Fruit fly (Drosophila melanogaster) whole organism, prepupa: ENCODE measurements around the gene CG31637.
A peak's percentile ranks its signal among the peaks of the same experiment; 100 is the strongest.

Source experiments
- CG10631 ChIP-seq: fragments of 200-800 bp; sonication (Bioruptor generic); optimal IDR thresholded peaks from 2 replicates; lab custom pipeline; 2016; ENCODE audit warnings: missing biosample characterization, missing genetic modification characterization
- CG10669 ChIP-seq: fragments of 200-800 bp; sonication (Bioruptor generic); optimal IDR thresholded peaks from 3 replicates; lab custom pipeline; 2018; ENCODE audit warnings: missing biosample characterization, mild to moderate bottlenecking, missing genetic modification characterization, moderate library complexity
- CG11294 ChIP-seq: fragments of 200-800 bp; sonication (Bioruptor generic); IDR thresholded peaks from 2 replicates; pipeline ENCODE4 v1.3.6; 2022; ENCODE audit warnings: missing biosample characterization, missing genetic modification characterization
- CG11762 ChIP-seq: fragments of 200-800 bp; sonication (Bioruptor generic); optimal IDR thresholded peaks from 3 replicates; lab custom pipeline; 2016; ENCODE audit warnings: missing biosample characterization, missing genetic modification characterization; ENCODE audit not compliant: insufficient read depth
- CG11902 ChIP-seq: fragments of 200-800 bp; sonication (Bioruptor generic); optimal IDR thresholded peaks from 3 replicates; lab custom pipeline; 2016; ENCODE audit warnings: missing biosample characterization, missing genetic modification characterization
- CG15336 ChIP-seq: fragments of 200-800 bp; sonication (Bioruptor generic); IDR thresholded peaks from 2 replicates; pipeline ENCODE4 v1.3.6; 2022; ENCODE audit warnings: missing biosample characterization, missing genetic modification characterization
- CG1621 ChIP-seq: fragments of 200-800 bp; sonication (Bioruptor generic); optimal IDR thresholded peaks from 3 replicates; lab custom pipeline; 2018; ENCODE audit warnings: missing biosample characterization, mild to moderate bottlenecking, missing genetic modification characterization
- CG31627 ChIP-seq: fragments of 200-800 bp; sonication (Bioruptor generic); optimal IDR thresholded peaks from 3 replicates; lab custom pipeline; 2016; ENCODE audit warnings: missing biosample characterization, missing genetic modification characterization
- CG32006 ChIP-seq: fragments of 200-800 bp; sonication (Bioruptor generic); optimal IDR thresholded peaks from 3 replicates; lab custom pipeline; 2017; ENCODE audit warnings: missing biosample characterization, mild to moderate bottlenecking, missing genetic modification characterization
- CG34406 ChIP-seq: fragments of 200-800 bp; sonication (Bioruptor generic); optimal IDR thresholded peaks from 3 replicates; lab custom pipeline; 2016; ENCODE audit warnings: missing biosample characterization, missing genetic modification characterization
- CG3919 ChIP-seq: fragments of 200-800 bp; sonication (Bioruptor generic); optimal IDR thresholded peaks from 3 replicates; lab custom pipeline; 2016; ENCODE audit warnings: missing biosample characterization, missing genetic modification characterization
- CG4318 ChIP-seq: fragments of 200-800 bp; sonication (Bioruptor generic); optimal IDR thresholded peaks from 3 replicates; lab custom pipeline; 2017; ENCODE audit warnings: missing biosample characterization, mild to moderate bottlenecking, missing genetic modification characterization
- CG6163 ChIP-seq: fragments of 200-800 bp; sonication (Bioruptor generic); IDR thresholded peaks from 3 replicates; pipeline ENCODE4 v1.3.6; 2022; ENCODE audit warnings: missing biosample characterization, missing genetic modification characterization
- CG6276 ChIP-seq: fragments of 200-800 bp; sonication (Bioruptor generic); optimal IDR thresholded peaks from 2 replicates; lab custom pipeline; 2017; ENCODE audit warnings: missing biosample characterization, mild to moderate bottlenecking, missing genetic modification characterization
- CG6792 ChIP-seq: fragments of 200-800 bp; sonication (Bioruptor generic); optimal IDR thresholded peaks from 3 replicates; lab custom pipeline; 2016; ENCODE audit warnings: missing biosample characterization, missing genetic modification characterization
- CG6854 ChIP-seq: fragments of 200-800 bp; sonication (Bioruptor generic); optimal IDR thresholded peaks from 2 replicates; lab custom pipeline; 2017; ENCODE audit warnings: missing biosample characterization, mild to moderate bottlenecking, missing genetic modification characterization
- CG7368 ChIP-seq: fragments of 200-800 bp; sonication (Bioruptor generic); optimal IDR thresholded peaks from 3 replicates; lab custom pipeline; 2016; ENCODE audit warnings: missing biosample characterization, missing genetic modification characterization
- CG8119 ChIP-seq: fragments of 200-800 bp; sonication (Bioruptor generic); IDR thresholded peaks from 3 replicates; pipeline ENCODE4 v1.3.6; 2022; ENCODE audit warnings: missing biosample characterization, missing genetic modification characterization
- Eip75B ChIP-seq: fragments of 200-800 bp; sonication (Bioruptor generic); optimal IDR thresholded peaks from 3 replicates; lab custom pipeline; 2016; ENCODE audit warnings: missing biosample characterization, missing genetic modification characterization
- Eip78C ChIP-seq: fragments of 200-800 bp; sonication (Bioruptor generic); peaks from one replicate; lab custom pipeline; 2016; ENCODE audit warnings: missing biosample characterization, missing genetic modification characterization
- Eip93F ChIP-seq: fragments of 200-800 bp; sonication (Bioruptor generic); optimal IDR thresholded peaks from 2 replicates; lab custom pipeline; 2016; ENCODE audit warnings: missing biosample characterization, mild to moderate bottlenecking, missing genetic modification characterization
- Hr4 ChIP-seq: fragments of 200-800 bp; sonication (Bioruptor generic); optimal IDR thresholded peaks from 3 replicates; lab custom pipeline; 2016; ENCODE audit warnings: missing biosample characterization, missing genetic modification characterization
- Met ChIP-seq: fragments of 200-800 bp; sonication (Bioruptor generic); optimal IDR thresholded peaks from 3 replicates; lab custom pipeline; 2016; ENCODE audit warnings: missing biosample characterization, missing genetic modification characterization
- OdsH ChIP-seq: fragments of 200-800 bp; sonication (Bioruptor generic); optimal IDR thresholded peaks from 3 replicates; lab custom pipeline; 2016; ENCODE audit warnings: missing biosample characterization, missing genetic modification characterization
- Sox102F ChIP-seq: fragments of 200-800 bp; sonication (Bioruptor generic); optimal IDR thresholded peaks from 2 replicates; lab custom pipeline; 2016; ENCODE audit warnings: missing biosample characterization, mild to moderate bottlenecking, missing genetic modification characterization
- Sox14 ChIP-seq: fragments of 200-800 bp; sonication (Bioruptor generic); optimal IDR thresholded peaks from 3 replicates; lab custom pipeline; 2016; ENCODE audit warnings: missing biosample characterization, missing genetic modification characterization
- Sox15 ChIP-seq: fragments of 200-800 bp; sonication (Bioruptor generic); optimal IDR thresholded peaks from 3 replicates; lab custom pipeline; 2016; ENCODE audit warnings: missing biosample characterization, missing genetic modification characterization
- acj6 ChIP-seq: fragments of 200-800 bp; sonication (Bioruptor generic); optimal IDR thresholded peaks from 3 replicates; lab custom pipeline; 2016; ENCODE audit warnings: missing biosample characterization, missing genetic modification characterization
- cyc ChIP-seq: fragments of 200-800 bp; sonication (Bioruptor generic); optimal IDR thresholded peaks from 3 replicates; lab custom pipeline; 2016; ENCODE audit warnings: missing biosample characterization, missing genetic modification characterization
- dsx ChIP-seq: fragments of 200-800 bp; optimal IDR thresholded peaks from 3 replicates; lab custom pipeline; 2019; ENCODE audit warnings: missing biosample characterization, mild to moderate bottlenecking, missing genetic modification characterization, moderate library complexity; ENCODE audit not compliant: poor library complexity, severe bottlenecking
- eg ChIP-seq: fragments of 200-800 bp; sonication (Bioruptor generic); IDR thresholded peaks from 3 replicates; pipeline ENCODE4 v1.3.6; 2022; ENCODE audit warnings: missing biosample characterization, missing genetic modification characterization
- esn ChIP-seq: fragments of 200-800 bp; sonication (Bioruptor generic); optimal IDR thresholded peaks from 2 replicates; lab custom pipeline; 2016; ENCODE audit warnings: missing biosample characterization, mild to moderate bottlenecking, missing genetic modification characterization, moderate library complexity
- fd59A ChIP-seq: fragments of 200-800 bp; sonication (Bioruptor generic); optimal IDR thresholded peaks from 2 replicates; lab custom pipeline; 2017; ENCODE audit warnings: missing biosample characterization, mild to moderate bottlenecking, missing genetic modification characterization, missing genetic modification reagents
- fd85E ChIP-seq: fragments of 200-800 bp; sonication (Bioruptor generic); optimal IDR thresholded peaks from 3 replicates; lab custom pipeline; 2016; ENCODE audit warnings: missing biosample characterization, missing genetic modification characterization
- fkh ChIP-seq: fragments of 200-800 bp; sonication (Bioruptor generic); optimal IDR thresholded peaks from 3 replicates; lab custom pipeline; 2017; ENCODE audit warnings: missing biosample characterization, mild to moderate bottlenecking, missing genetic modification characterization, moderate library complexity
- lz ChIP-seq: fragments of 200-800 bp; sonication (Bioruptor generic); optimal IDR thresholded peaks from 3 replicates; lab custom pipeline; 2016; ENCODE audit warnings: missing biosample characterization, missing genetic modification characterization
- net ChIP-seq: fragments of 200-800 bp; sonication (Bioruptor generic); optimal IDR thresholded peaks from 3 replicates; lab custom pipeline; 2016; ENCODE audit warnings: missing biosample characterization, missing genetic modification characterization
- salr ChIP-seq, 2 experiments: fragments of 200-800 bp; sonication (Bioruptor generic); optimal IDR thresholded peaks; 3 replicates each; lab custom pipeline; 2016 to 2018; ENCODE audit warnings: missing biosample characterization in 2 of 2, missing genetic modification characterization in 2 of 2, mild to moderate bottlenecking in 1 of 2
- spab ChIP-seq: fragments of 200-800 bp; sonication (Bioruptor generic); optimal IDR thresholded peaks from 2 replicates; lab custom pipeline; 2017; ENCODE audit warnings: missing biosample characterization, mild to moderate bottlenecking, missing genetic modification characterization, missing genetic modification reagents
- ss ChIP-seq, 2 experiments: fragments of 200-800 bp; sonication (Bioruptor generic); optimal IDR thresholded peaks; 2 replicates in 1 of 2; 3 replicates in 1 of 2; lab custom pipeline; 2017 to 2018; ENCODE audit warnings: mild to moderate bottlenecking in 2 of 2, missing biosample characterization in 2 of 2, missing genetic modification characterization in 2 of 2, moderate library complexity in 1 of 2
- svp ChIP-seq: fragments of 200-800 bp; sonication (Bioruptor generic); peaks from one replicate; lab custom pipeline; 2016; ENCODE audit warnings: missing biosample characterization, missing genetic modification characterization
- topi ChIP-seq: fragments of 200-800 bp; sonication (Bioruptor generic); optimal IDR thresholded peaks from 3 replicates; lab custom pipeline; 2016; ENCODE audit warnings: missing biosample characterization, missing genetic modification characterization
- vri ChIP-seq: fragments of 200-800 bp; sonication (Bioruptor generic); optimal IDR thresholded peaks from 3 replicates; lab custom pipeline; 2016; ENCODE audit warnings: missing biosample characterization, mild to moderate bottlenecking, missing genetic modification characterization

CG31637 gene

dm6 chr2L:6457583-6457982 is 40.9 kb upstream of the CG31637 start:
- TF ChIP-seq CG11902 (GFP tag; lab: Kevin White, UChicago), result no peak
- no peak for TF ChIP-seq CG31627 (GFP tag; lab: Kevin White, UChicago)
- peak; percentile 97 for TF ChIP-seq svp
- no peak for TF ChIP-seq fd59A (GFP tag; lab: Kevin White, UChicago)
- TF ChIP-seq Sox14 (GFP tag; lab: Kevin White, UChicago), result peak; percentile 24

dm6 chr2L:6461497-6461896 is 37.0 kb upstream of the CG31637 start:
- TF ChIP-seq CG10631 (GFP tag; lab: Kevin White, UChicago) (no peak), cyc (GFP tag; lab: Kevin White, UChicago) (no peak), vri (peak; percentile 38), CG34406 (GFP tag; lab: Kevin White, UChicago) (no peak), ss (GFP tag; optimal IDR thresholded peaks at IDR 0.05; lab: Kevin White, UChicago) (no peak), CG3919 (GFP tag; lab: Kevin White, UChicago) (peak; percentile 2), esn (peak; percentile 14), net (GFP tag; lab: Kevin White, UChicago) (no peak), Hr4 (GFP tag; lab: Kevin White, UChicago) (no peak), Sox14 (GFP tag; lab: Kevin White, UChicago) (no peak), CG11762 (no peak), CG7368 (no peak), CG6163 (GFP tag; lab: Robert Waterston, UW) (no peak), svp (peak; percentile 59), dsx (GFP tag; lab: Kevin White, UChicago) (no peak), CG6792 (no peak), Eip93F (GFP tag; lab: Kevin White, UChicago) (no peak), Eip78C (peak; percentile 68), lz (no peak), topi (no peak), CG8119 (GFP tag; lab: Robert Waterston, UW) (no peak), Met (GFP tag; lab: Kevin White, UChicago) (peak; percentile 9), CG11294 (GFP tag; lab: Robert Waterston, UW) (no peak), fkh (GFP tag; lab: Kevin White, UChicago) (peak; percentile 70), salr (GFP tag; optimal IDR thresholded peaks at IDR 0.05; lab: Kevin White, UChicago) (no peak), fd85E (GFP tag; lab: Kevin White, UChicago) (no peak), CG6854 (GFP tag; lab: Kevin White, UChicago) (no peak), Sox15 (GFP tag; lab: Kevin White, UChicago) (no peak), Eip75B (GFP tag; lab: Kevin White, UChicago) (no peak), CG1621 (tag; lab: Kevin White, UChicago) (no peak), CG4318 (GFP tag; lab: Kevin White, UChicago) (no peak)

- TF ChIP-seq OdsH (GFP tag; lab: Kevin White, UChicago), result no peak
- TF ChIP-seq CG31627 (GFP tag; lab: Kevin White, UChicago), result no peak
- no peak for TF ChIP-seq CG11902 (GFP tag; lab: Kevin White, UChicago)
- TF ChIP-seq acj6 (GFP tag; lab: Kevin White, UChicago), result no peak
- no peak for TF ChIP-seq Sox102F (GFP tag; lab: Kevin White, UChicago)
- TF ChIP-seq net (GFP tag; lab: Kevin White, UChicago), result no peak
- TF ChIP-seq fkh (GFP tag; lab: Kevin White, UChicago), result peak; percentile 79
- TF ChIP-seq ss (GFP tag; optimal IDR thresholded peaks at IDR 0.05; lab: Kevin White, UChicago), result no peak
- TF ChIP-seq svp, result no peak
Observed at dm6 chr2L:6462259-6462658, 36.2 kb upstream of the CG31637 start.

dm6 chr2L:6463392-6463791 is 35.1 kb upstream of the CG31637 start:
- TF ChIP-seq salr (GFP tag; optimal IDR thresholded peaks at IDR 0.05; lab: Kevin White, UChicago) (no peak), CG15336 (GFP tag; lab: Robert Waterston, UW) (no peak), CG6163 (GFP tag; lab: Robert Waterston, UW) (no peak), CG32006 (GFP tag; lab: Kevin White, UChicago) (no peak), CG8119 (GFP tag; lab: Robert Waterston, UW) (no peak), Hr4 (GFP tag; lab: Kevin White, UChicago) (no peak), Eip75B (GFP tag; lab: Kevin White, UChicago) (no peak), OdsH (GFP tag; lab: Kevin White, UChicago) (no peak), svp (peak; percentile 96), Eip78C (peak; percentile 54), topi (no peak), acj6 (GFP tag; lab: Kevin White, UChicago) (no peak), Sox14 (GFP tag; lab: Kevin White, UChicago) (no peak), CG10669 (GFP tag; lab: Kevin White, UChicago) (no peak), CG6276 (no peak), fd85E (GFP tag; lab: Kevin White, UChicago) (no peak), Sox15 (GFP tag; lab: Kevin White, UChicago) (no peak), CG1621 (tag; lab: Kevin White, UChicago) (peak; percentile 31), CG11294 (GFP tag; lab: Robert Waterston, UW) (0 out of 2 replicates have a peak, but pooled peaks have one; percentile 1), CG10631 (GFP tag; lab: Kevin White, UChicago) (no peak), net (GFP tag; lab: Kevin White, UChicago) (no peak), ss (GFP tag; optimal IDR thresholded peaks at IDR 0.05; lab: Kevin White, UChicago) (peak in 1 of 2 experiments; percentile 27), Met (GFP tag; lab: Kevin White, UChicago) (no peak), spab (no peak), eg (GFP tag; lab: Robert Waterston, UW) (0 out of 3 replicates have a peak, but pooled peaks have one; percentile 9)
